Fruit fly (Drosophila melanogaster) whole organism, embryonic: ENCODE results near the gene CG6163.

Source experiments
- Bgb ChIP-seq: fragments of 200-800 bp; sonication (Bioruptor generic); IDR thresholded peaks from 2 replicates; pipeline ENCODE4 v1.3.6; 2022; ENCODE audit warnings: missing biosample characterization, missing genetic modification characterization; ENCODE audit not compliant: partially characterized antibody
- CG10462 ChIP-seq: fragments of 200-800 bp; sonication (Bioruptor generic); optimal IDR thresholded peaks from 2 replicates; lab custom pipeline; 2016; ENCODE audit warnings: missing biosample characterization, missing genetic modification characterization
- CG10959 ChIP-seq: fragments of 200-800 bp; sonication (Bioruptor generic); IDR thresholded peaks from 2 replicates; pipeline ENCODE4 v1.3.6; 2022; ENCODE audit warnings: missing biosample characterization, missing genetic modification characterization
- CG10979 ChIP-seq: fragments of 200-800 bp; sonication (Bioruptor generic); optimal IDR thresholded peaks from 2 replicates; lab custom pipeline; 2018; ENCODE audit warnings: missing biosample characterization, mild to moderate bottlenecking, missing genetic modification characterization, moderate library complexity
- CG12744 ChIP-seq: fragments of 200-800 bp; sonication (Bioruptor generic); optimal IDR thresholded peaks from 2 replicates; lab custom pipeline; 2016; ENCODE audit warnings: missing biosample characterization, missing genetic modification characterization
- CG13894 ChIP-seq: fragments of 200-800 bp; sonication (Bioruptor generic); optimal IDR thresholded peaks from 3 replicates; lab custom pipeline; 2018; ENCODE audit warnings: missing biosample characterization, mild to moderate bottlenecking, missing genetic modification characterization, moderate library complexity
- CG18764 ChIP-seq: fragments of 200-800 bp; sonication (Bioruptor generic); optimal IDR thresholded peaks from 3 replicates; lab custom pipeline; 2016; ENCODE audit warnings: missing biosample characterization, missing genetic modification characterization
- CG31365 ChIP-seq: fragments of 200-800 bp; sonication (Bioruptor generic); optimal IDR thresholded peaks from 2 replicates; lab custom pipeline; 2018; ENCODE audit warnings: missing biosample characterization, mild to moderate bottlenecking, missing genetic modification characterization
- CG3281 ChIP-seq: fragments of 200-800 bp; sonication (Bioruptor generic); optimal IDR thresholded peaks from 3 replicates; lab custom pipeline; 2017; ENCODE audit warnings: missing biosample characterization, mild to moderate bottlenecking, missing genetic modification characterization
- CG4360 ChIP-seq: fragments of 200-800 bp; sonication (Bioruptor generic); IDR thresholded peaks from 2 replicates; pipeline ENCODE4 v1.3.6; 2022; ENCODE audit warnings: missing biosample characterization, missing genetic modification characterization
- CG6254 ChIP-seq: fragments of 200-800 bp; sonication (Bioruptor generic); optimal IDR thresholded peaks from 3 replicates; lab custom pipeline; 2017; ENCODE audit warnings: mild to moderate bottlenecking, missing biosample characterization, missing genetic modification reagents, missing genetic modification characterization
- CG9817 ChIP-seq: fragments of 200-800 bp; sonication (Bioruptor generic); optimal IDR thresholded peaks from 2 replicates; lab custom pipeline; 2018; ENCODE audit warnings: missing biosample characterization, mild to moderate bottlenecking, missing genetic modification characterization, moderate library complexity
- D19B ChIP-seq: fragments of 200-800 bp; sonication (Bioruptor generic); optimal IDR thresholded peaks from 2 replicates; lab custom pipeline; 2017; ENCODE audit warnings: missing biosample characterization, mild to moderate bottlenecking, missing genetic modification characterization
- Dfd ChIP-seq, 2 experiments: fragments of >200 bp; optimal IDR thresholded peaks; 2 replicates each; lab custom pipeline; 2017; ENCODE audit warnings: missing biosample characterization in 2 of 2, missing genetic modification characterization in 2 of 2
- Dref ChIP-seq: fragments of 200-800 bp; sonication (Bioruptor generic); IDR thresholded peaks from 2 replicates; pipeline ENCODE4 v1.3.6; 2022; ENCODE audit warnings: missing biosample characterization, missing genetic modification characterization
- Fer3 ChIP-seq: fragments of 200-800 bp; sonication (Bioruptor generic); optimal IDR thresholded peaks from 2 replicates; lab custom pipeline; 2018; ENCODE audit warnings: missing biosample characterization, mild to moderate bottlenecking, missing genetic modification characterization, moderate library complexity
- Hr39 ChIP-seq: fragments of >200 bp; optimal IDR thresholded peaks from 2 replicates; lab custom pipeline; 2017
- Med ChIP-seq: fragments of 200-800 bp; sonication (Bioruptor generic); peaks from one replicate; lab custom pipeline; 2016; ENCODE audit warnings: missing biosample characterization, missing genetic modification characterization, mild to moderate bottlenecking, inconsistent platforms, moderate library complexity
- Opbp ChIP-seq: fragments of 200-800 bp; sonication (Bioruptor generic); IDR thresholded peaks from 3 replicates; pipeline ENCODE4 v1.3.6; 2022; ENCODE audit warnings: missing biosample characterization, missing genetic modification characterization; ENCODE audit not compliant: partially characterized antibody
- Ravus ChIP-seq: fragments of 200-800 bp; sonication (Bioruptor generic); IDR thresholded peaks from 2 replicates; pipeline ENCODE4 v1.3.6; 2022; ENCODE audit warnings: missing biosample characterization, missing genetic modification characterization
- Side ChIP-seq: fragments of 200-800 bp; sonication (Bioruptor generic); optimal IDR thresholded peaks from 2 replicates; lab custom pipeline; 2016; ENCODE audit warnings: missing biosample characterization, missing genetic modification characterization
- Ssrp ChIP-seq: fragments of 200-800 bp; sonication (Bioruptor generic); optimal IDR thresholded peaks from 2 replicates; lab custom pipeline; 2018; ENCODE audit warnings: missing biosample characterization, mild to moderate bottlenecking, missing genetic modification characterization, moderate library complexity
- aop ChIP-seq: fragments of 200-800 bp; sonication (Bioruptor generic); IDR thresholded peaks from 2 replicates; pipeline ENCODE4 v1.3.6; 2022; ENCODE audit warnings: missing biosample characterization, missing genetic modification characterization
- chinmo ChIP-seq: fragments of 200-800 bp; sonication (Bioruptor generic); IDR thresholded peaks from 4 replicates; pipeline ENCODE4 v1.3.6; 2022; ENCODE audit warnings: missing biosample characterization, missing genetic modification characterization; ENCODE audit not compliant: partially characterized antibody
- chn ChIP-seq: fragments of 200-800 bp; sonication (Bioruptor generic); optimal IDR thresholded peaks from 2 replicates; lab custom pipeline; 2016; ENCODE audit warnings: missing biosample characterization, missing genetic modification characterization
- disco-r ChIP-seq: fragments of 200-800 bp; sonication (Bioruptor generic); optimal IDR thresholded peaks from 2 replicates; lab custom pipeline; 2016; ENCODE audit warnings: missing biosample characterization, missing genetic modification characterization
- gcm ChIP-seq: fragments of 200-800 bp; sonication (Bioruptor generic); optimal IDR thresholded peaks from 2 replicates; lab custom pipeline; 2019; ENCODE audit warnings: missing biosample characterization, mild to moderate bottlenecking, missing genetic modification characterization, moderate library complexity
- gcm2 ChIP-seq: fragments of 200-800 bp; sonication (Bioruptor generic); optimal IDR thresholded peaks from 2 replicates; lab custom pipeline; 2016; ENCODE audit warnings: missing biosample characterization, missing genetic modification characterization
- h ChIP-seq: fragments of >200 bp; optimal IDR thresholded peaks from 2 replicates; lab custom pipeline; 2017
- insv ChIP-seq, 2 experiments: fragments of 200-800 bp; sonication (Bioruptor generic); optimal IDR thresholded peaks; 3 replicates each; lab custom pipeline; 2016 to 2018; ENCODE audit warnings: missing biosample characterization in 2 of 2, missing genetic modification characterization in 2 of 2
- lov ChIP-seq, 2 experiments: fragments of 200-800 bp in 1 of 2; fragments of >200 bp in 1 of 2; sonication (Bioruptor generic) in 1 of 2; IDR thresholded peaks in 1 of 2; optimal IDR thresholded peaks in 1 of 2; 2 replicates in 1 of 2; 3 replicates in 1 of 2; pipeline versions ENCODE4 v1.3.6 to Lab custom; 2017 to 2022; ENCODE audit warnings: missing biosample characterization in 1 of 2, missing genetic modification characterization in 1 of 2
- mirr ChIP-seq: fragments of 200-800 bp; sonication (Bioruptor generic); optimal IDR thresholded peaks from 3 replicates; lab custom pipeline; 2018; ENCODE audit warnings: missing biosample characterization, mild to moderate bottlenecking, missing genetic modification characterization
- oc ChIP-seq: fragments of 200-800 bp; sonication (Bioruptor generic); optimal IDR thresholded peaks from 2 replicates; lab custom pipeline; 2018; ENCODE audit warnings: missing biosample characterization, mild to moderate bottlenecking, missing genetic modification characterization, moderate library complexity
- org-1 ChIP-seq: fragments of 200-800 bp; sonication (Bioruptor generic); optimal IDR thresholded peaks from 2 replicates; lab custom pipeline; 2017; ENCODE audit warnings: missing biosample characterization, missing genetic modification characterization
- sens ChIP-seq: fragments of 200-800 bp; sonication (Bioruptor generic); peaks from one replicate; lab custom pipeline; 2016; ENCODE audit warnings: missing biosample characterization, missing genetic modification characterization
- sob ChIP-seq: fragments of 200-800 bp; sonication (Bioruptor generic); IDR thresholded peaks from 2 replicates; pipeline ENCODE4 v1.3.6; 2022; ENCODE audit warnings: missing biosample characterization, missing genetic modification characterization
- tna ChIP-seq: fragments of 200-800 bp; sonication (Bioruptor generic); IDR thresholded peaks from 2 replicates; pipeline ENCODE4 v1.3.6; 2022; ENCODE audit warnings: missing biosample characterization, missing genetic modification characterization; ENCODE audit not compliant: partially characterized antibody
- ttk ChIP-seq: fragments of 200-800 bp; sonication (Bioruptor generic); IDR thresholded peaks from 2 replicates; pipeline ENCODE4 v2.1.2; 2022; ENCODE audit warnings: missing biosample characterization, missing genetic modification characterization
- zfh1 ChIP-seq: fragments of 200-800 bp; sonication (Bioruptor generic); IDR thresholded peaks from 3 replicates; pipeline ENCODE4 v1.3.6; 2022; ENCODE audit warnings: missing biosample characterization, missing genetic modification characterization

The CG6163 gene

dm6 chr3L:11324549-11325015 is 40.1 kb downstream of the CG6163 start (continued):
- TF ChIP-seq Ravus (no peak), CG10959 (GFP tag; lab: Robert Waterston, UW) (no peak), aop (GFP tag; lab: Robert Waterston, UW) (no peak), lov (optimal IDR thresholded peaks at IDR 0.05; lab: Kevin White, UChicago) (no peak), lov (GFP tag; IDR thresholded peaks at IDR 0.05; lab: Robert Waterston, UW) (no peak), chn (no peak), Dref (GFP tag; lab: Robert Waterston, UW) (no peak), Dfd (GFP tag; optimal IDR thresholded peaks at IDR 0.05; lab: Kevin White, UChicago) (peak in 1 of 2 experiments; percentile 9), sob (GFP tag; lab: Robert Waterston, UW) (peak; percentile 6; the same call in 1 of the 2 replicates), Fer3 (tag; lab: Kevin White, UChicago) (no peak), disco-r (GFP tag; lab: Kevin White, UChicago) (no peak), CG6254 (GFP tag; lab: Kevin White, UChicago) (peak; percentile 33), mirr (GFP tag; lab: Kevin White, UChicago) (no peak), CG18764 (GFP tag; lab: Kevin White, UChicago) (no peak), chinmo (GFP tag; lab: Robert Waterston, UW) (0 out of 4 replicates have a peak, but pooled peaks have one; percentile 56), Opbp (GFP tag; lab: Robert Waterston, UW) (no peak), gcm2 (GFP tag; lab: Kevin White, UChicago) (no peak), tna (GFP tag; lab: Robert Waterston, UW) (no peak), CG10979 (tag; lab: Kevin White, UChicago) (no peak), Bgb (GFP tag; lab: Robert Waterston, UW) (no peak), CG13894 (tag; lab: Kevin White, UChicago) (no peak), Side (GFP tag; lab: Kevin White, UChicago) (no peak), sens (GFP tag; lab: Kevin White, UChicago) (peak; percentile 70), insv (GFP tag; optimal IDR thresholded peaks at IDR 0.05; lab: Kevin White, UChicago) (no peak), CG3281 (GFP tag; lab: Kevin White, UChicago) (no peak), zfh1 (GFP tag; lab: Robert Waterston, UW) (no peak), Ssrp (tag; lab: Kevin White, UChicago) (no peak), org-1 (GFP tag; lab: Kevin White, UChicago) (no peak), CG4360 (peak; percentile 98), CG12744 (no peak), oc (peak; percentile 18), Hr39 (lab: Kevin White, UChicago) (no peak)

- TF ChIP-seq Med (GFP tag; lab: Kevin White, UChicago): peak; percentile 19
- no peak for TF ChIP-seq D19B (GFP tag; lab: Kevin White, UChicago)
- TF ChIP-seq chn: no peak
- TF ChIP-seq h: no peak
- no peak for TF ChIP-seq CG10462 (GFP tag; lab: Kevin White, UChicago)
- no peak for TF ChIP-seq CG9817 (tag; lab: Kevin White, UChicago)
- 0 out of 2 replicates have a peak, but pooled peaks have one; percentile 3 for TF ChIP-seq ttk
- no peak for TF ChIP-seq gcm (GFP tag; lab: Kevin White, UChicago)
- TF ChIP-seq CG31365 (tag; lab: Kevin White, UChicago): no peak
- TF ChIP-seq, all 482 proteins: peak for 2
Measured at dm6 chr3L:11323896-11324278, 40.8 kb downstream of the CG6163 start.
